Fruit fly (Drosophila melanogaster): ENCODE measurements around the gene noc.

noc gene

dm6 chr2L:14464328-14464727 lies 26.3 kb upstream of the noc start:
- TF ChIP-seq CG4282 (GFP tag; optimal IDR thresholded peaks at IDR 0.05) (no peak), Ets65A (GFP tag) (peak; percentile 40), pros (GFP tag; optimal IDR thresholded peaks at IDR 0.05) (peak; percentile 61), zen (tag; optimal IDR thresholded peaks at IDR 0.05) (peak; percentile 52), oc (tag; optimal IDR thresholded peaks at IDR 0.05) (peak; percentile 80), kni (GFP tag; optimal IDR thresholded peaks at IDR 0.05) (peak; percentile 6), CG13624 (GFP tag; optimal IDR thresholded peaks at IDR 0.05) (no peak)

- TF ChIP-seq fd64A (GFP tag; optimal IDR thresholded peaks at IDR 0.05) (no peak), vvl (GFP tag; IDR thresholded peaks at IDR 0.05) (0 out of 2 replicates have a peak, but pooled peaks have one; percentile 21), BEAF-32 (GFP tag; optimal IDR thresholded peaks at IDR 0.05) (no peak), ATbp (GFP tag; optimal IDR thresholded peaks at IDR 0.05) (no peak), tgo (GFP tag; IDR thresholded peaks at IDR 0.05) (0 out of 3 replicates have a peak, but pooled peaks have one; percentile 15), CG9609 (GFP tag; optimal IDR thresholded peaks at IDR 0.05) (no peak), CG15696 (tag; optimal IDR thresholded peaks at IDR 0.05) (peak; percentile 4), tio (GFP tag; optimal IDR thresholded peaks at IDR 0.05) (peak; percentile 10), pan (optimal IDR thresholded peaks at IDR 0.05) (no peak), pan (GFP tag; optimal IDR thresholded peaks at IDR 0.05 in 1 of 2, IDR thresholded peaks at IDR 0.05 in 1 of 2) (peak in 1 of 2 experiments; percentile 16), CG5953 (GFP tag; IDR thresholded peaks at IDR 0.05) (no peak), C15 (GFP tag; IDR thresholded peaks at IDR 0.05) (no peak), Stat92E (GFP tag; optimal IDR thresholded peaks at IDR 0.05) (peak in 1 of 3 experiments; percentile 53), CG4707 (GFP tag; optimal IDR thresholded peaks at IDR 0.05) (peak; percentile 51), gem (tag; optimal IDR thresholded peaks at IDR 0.05) (peak; percentile 1), Sox102F (GFP tag; optimal IDR thresholded peaks at IDR 0.05) (peak; percentile 6), da (GFP tag; optimal IDR thresholded peaks at IDR 0.05) (no peak), eve (GFP tag; optimal IDR thresholded peaks at IDR 0.05) (peak in 1 of 2 experiments; percentile 46)
Observed at dm6 chr2L:14464974-14465373, 25.7 kb upstream of the noc start.

- no peak for TF ChIP-seq sqz (GFP tag; optimal IDR thresholded peaks at IDR 0.05)
- peak; percentile 10 for TF ChIP-seq zf30C (GFP tag; optimal IDR thresholded peaks at IDR 0.05)
- no peak for TF ChIP-seq CG6654 (GFP tag; optimal IDR thresholded peaks at IDR 0.05)
- TF ChIP-seq prd (optimal IDR thresholded peaks at IDR 0.05) = no peak
- peak; percentile 40; the same call in 1 of the 3 replicates for TF ChIP-seq prd (GFP tag; IDR thresholded peaks at IDR 0.05)
- no peak for TF ChIP-seq Dip3 (GFP tag; optimal IDR thresholded peaks at IDR 0.05)
- peak; percentile 5 for TF ChIP-seq CG12391 (tag; optimal IDR thresholded peaks at IDR 0.05)
- TF ChIP-seq gem (tag; optimal IDR thresholded peaks at IDR 0.05) = peak; percentile 8
- TF ChIP-seq dmrt11E (tag; optimal IDR thresholded peaks at IDR 0.05) = peak; percentile 48
- TF ChIP-seq Xrp1 (GFP tag; IDR thresholded peaks at IDR 0.05) = 0 out of 2 replicates have a peak, but pooled peaks have one; percentile 23
- TF ChIP-seq CG18262 (tag; optimal IDR thresholded peaks at IDR 0.05) = peak; percentile 16
- 0 out of 3 replicates have a peak, but pooled peaks have one; percentile 9 for TF ChIP-seq ken (GFP tag; IDR thresholded peaks at IDR 0.05)
- TF ChIP-seq ewg (GFP tag; optimal IDR thresholded peaks at IDR 0.05) = no peak
- TF ChIP-seq CG15696 (tag; optimal IDR thresholded peaks at IDR 0.05) = peak; percentile 4
- TF ChIP-seq lola (GFP tag; optimal IDR thresholded peaks at IDR 0.05) = peak in 1 of 3 experiments; percentile 16
Observed at dm6 chr2L:14469728-14470127, 20.9 kb upstream of the noc start.

Data from whole organism, embryonic.